Worm (Caenorhabditis elegans) whole organism, L4/young adult: ENCODE measurements around the gene Y12A6A.1.

Experiments used
- W03F9.2 ChIP-seq: fragments of 150-350 bp; optimal IDR thresholded peaks from 2 replicates; lab custom pipeline; 2014; ENCODE audit warnings: missing biosample characterization, missing genetic modification characterization
- dao-5 ChIP-seq: sonication (generic microtip); optimal IDR thresholded peaks from 2 replicates; lab custom pipeline; 2016; ENCODE audit warnings: missing genotype, missing genetic modification characterization, moderate library complexity, missing compliant biosample characterization
- him-1 ChIP-seq: sonication (generic microtip); optimal IDR thresholded peaks from 2 replicates; lab custom pipeline; 2016; ENCODE audit warnings: missing genotype, missing genetic modification reagents, missing genetic modification characterization, missing compliant biosample characterization

DNA sequence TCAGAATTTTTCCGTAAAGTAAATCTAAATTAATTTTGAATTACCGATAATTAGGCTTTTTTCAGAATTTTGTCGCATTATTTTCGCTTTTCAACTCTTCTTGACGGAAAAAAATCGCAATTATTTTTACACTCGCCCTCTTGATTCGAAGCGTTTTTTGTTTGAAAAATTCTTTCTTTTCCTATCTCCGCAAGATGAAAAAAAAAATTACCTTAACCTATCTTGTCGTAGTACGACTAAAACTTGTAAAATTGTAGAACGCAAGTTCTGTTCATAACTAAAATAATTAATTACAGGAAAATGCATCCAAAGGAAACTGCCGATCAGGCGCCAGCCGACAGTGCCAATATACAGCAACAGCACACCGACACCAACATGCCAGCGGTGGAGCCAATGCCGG, 21.4 kb downstream of the Y12A6A.1 start, which contains the start of gene F54B11.7:
- TF ChIP-seq W03F9.2: no peak
- no peak for TF ChIP-seq dao-5 (tag; lab: Kevin White, UChicago)
- TF ChIP-seq him-1: no peak
